Worm (Caenorhabditis elegans): ENCODE measurements around the gene him-18.

DNA sequence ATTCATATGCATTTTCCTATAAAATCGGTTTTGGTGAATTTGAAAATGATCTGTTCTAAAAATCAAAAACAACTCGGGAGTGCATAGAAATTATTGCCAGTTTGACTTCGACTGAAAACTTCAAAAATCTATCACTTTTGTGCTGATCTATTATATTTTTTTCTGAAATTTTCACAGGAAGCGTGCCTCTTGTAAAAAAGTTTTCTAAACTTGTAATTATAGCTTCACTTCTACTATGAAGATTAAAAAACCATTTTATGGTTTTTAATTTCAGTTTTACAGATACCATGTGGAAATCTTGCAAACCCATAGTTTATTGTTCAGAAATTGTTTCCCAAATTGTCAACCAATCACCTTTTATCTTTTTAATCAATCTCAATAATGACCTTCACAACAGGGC lies 19.1 kb upstream of the him-18 start, which contains the start of gene F17C8.9:
- TF ChIP-seq nhr-23 (tag; optimal IDR thresholded peaks at IDR 0.05) (no peak), lin-39 (tag; optimal IDR thresholded peaks at IDR 0.05) (no peak)

Data from whole organism, L2 larva.